Fruit fly (Drosophila melanogaster) whole organism, pupa: ENCODE results near the gene glec.

Source experiments
- CG10348 ChIP-seq: fragments of 200-800 bp; sonication (Bioruptor generic); IDR thresholded peaks from 2 replicates; pipeline ENCODE4 v1.3.6; 2022; ENCODE audit warnings: missing biosample characterization, missing genetic modification characterization
- CG12605 ChIP-seq: fragments of 200-800 bp; sonication (Bioruptor generic); IDR thresholded peaks from 2 replicates; pipeline ENCODE4 v1.3.6; 2022; ENCODE audit warnings: missing biosample characterization, missing genetic modification characterization
- CG13204 ChIP-seq: fragments of 200-800 bp; sonication (Bioruptor generic); optimal IDR thresholded peaks from 2 replicates; lab custom pipeline; 2018; ENCODE audit warnings: missing biosample characterization, mild to moderate bottlenecking, missing genetic modification characterization, moderate library complexity
- CG14655 ChIP-seq: fragments of 200-800 bp; sonication (Bioruptor generic); optimal IDR thresholded peaks from 3 replicates; lab custom pipeline; 2017; ENCODE audit warnings: mild to moderate bottlenecking, missing biosample characterization, missing genetic modification reagents, missing genetic modification characterization
- CG15710 ChIP-seq: fragments of 200-800 bp; sonication (Bioruptor generic); optimal IDR thresholded peaks from 2 replicates; lab custom pipeline; 2018; ENCODE audit warnings: missing biosample characterization, mild to moderate bottlenecking, missing genetic modification characterization, moderate library complexity
- CG17806 ChIP-seq: fragments of 200-800 bp; sonication (Bioruptor generic); optimal IDR thresholded peaks from 2 replicates; lab custom pipeline; 2018; ENCODE audit warnings: missing biosample characterization, mild to moderate bottlenecking, missing genetic modification characterization, moderate library complexity
- CG32121 ChIP-seq: fragments of 200-800 bp; sonication (Bioruptor generic); IDR thresholded peaks from 2 replicates; pipeline ENCODE4 v1.3.6; 2022; ENCODE audit warnings: missing biosample characterization, missing genetic modification characterization
- CG34367 ChIP-seq: fragments of 200-800 bp; sonication (Bioruptor generic); optimal IDR thresholded peaks from 2 replicates; lab custom pipeline; 2018; ENCODE audit warnings: missing biosample characterization, mild to moderate bottlenecking, missing genetic modification characterization
- CG4496 ChIP-seq: fragments of 200-800 bp; sonication (Bioruptor generic); IDR thresholded peaks from 3 replicates; pipeline ENCODE4 v1.3.6; 2022; ENCODE audit warnings: missing biosample characterization, missing genetic modification characterization
- CG8159 ChIP-seq: fragments of 200-800 bp; sonication (Bioruptor generic); optimal IDR thresholded peaks from 3 replicates; lab custom pipeline; 2018; ENCODE audit warnings: missing biosample characterization, mild to moderate bottlenecking, missing genetic modification characterization, moderate library complexity
- CG8301 ChIP-seq: fragments of 200-800 bp; sonication (Bioruptor generic); optimal IDR thresholded peaks from 2 replicates; lab custom pipeline; 2018; ENCODE audit warnings: missing biosample characterization, mild to moderate bottlenecking, missing genetic modification characterization
- CG9948 ChIP-seq: fragments of 200-800 bp; sonication (Bioruptor generic); optimal IDR thresholded peaks from 2 replicates; lab custom pipeline; 2018; ENCODE audit warnings: missing biosample characterization, mild to moderate bottlenecking, missing genetic modification characterization, moderate library complexity
- D1 ChIP-seq: fragments of 200-800 bp; sonication (Bioruptor generic); optimal IDR thresholded peaks from 2 replicates; lab custom pipeline; 2018; ENCODE audit warnings: missing biosample characterization, mild to moderate bottlenecking, missing genetic modification characterization, moderate library complexity
- EcR ChIP-seq: fragments of 200-800 bp; sonication (Bioruptor generic); optimal IDR thresholded peaks from 3 replicates; lab custom pipeline; 2019; ENCODE audit warnings: missing biosample characterization, missing genetic modification characterization, mild to moderate bottlenecking, moderate library complexity, missing genetic modification reagents
- Ets98B ChIP-seq: fragments of 200-800 bp; sonication (Bioruptor generic); IDR thresholded peaks from 2 replicates; pipeline ENCODE4 v1.3.6; 2022; ENCODE audit warnings: missing biosample characterization, missing genetic modification characterization
- Pif1A ChIP-seq: fragments of 200-800 bp; sonication (Bioruptor generic); optimal IDR thresholded peaks from 3 replicates; lab custom pipeline; 2016; ENCODE audit warnings: missing biosample characterization, missing genetic modification characterization
- Pif1B ChIP-seq: fragments of 200-800 bp; sonication (Bioruptor generic); optimal IDR thresholded peaks from 3 replicates; lab custom pipeline; 2016; ENCODE audit warnings: missing biosample characterization, missing genetic modification characterization
- Snoo ChIP-seq: fragments of 200-800 bp; sonication (Bioruptor generic); optimal IDR thresholded peaks from 3 replicates; lab custom pipeline; 2017; ENCODE audit warnings: missing biosample characterization, mild to moderate bottlenecking, missing genetic modification characterization, inconsistent platforms
- fd96Ca ChIP-seq: fragments of 200-800 bp; sonication (Bioruptor generic); IDR thresholded peaks from 3 replicates; pipeline ENCODE4 v1.3.6; 2022; ENCODE audit warnings: missing biosample characterization, missing genetic modification characterization
- gl ChIP-seq: fragments of 200-800 bp; sonication (Bioruptor generic); optimal IDR thresholded peaks from 2 replicates; lab custom pipeline; 2018; ENCODE audit warnings: missing biosample characterization, mild to moderate bottlenecking, missing genetic modification characterization
- rn ChIP-seq: fragments of 200-800 bp; sonication (Bioruptor generic); IDR thresholded peaks from 2 replicates; pipeline ENCODE4 v1.3.6; 2022; ENCODE audit warnings: missing biosample characterization, missing genetic modification characterization

Gene glec

DNA sequence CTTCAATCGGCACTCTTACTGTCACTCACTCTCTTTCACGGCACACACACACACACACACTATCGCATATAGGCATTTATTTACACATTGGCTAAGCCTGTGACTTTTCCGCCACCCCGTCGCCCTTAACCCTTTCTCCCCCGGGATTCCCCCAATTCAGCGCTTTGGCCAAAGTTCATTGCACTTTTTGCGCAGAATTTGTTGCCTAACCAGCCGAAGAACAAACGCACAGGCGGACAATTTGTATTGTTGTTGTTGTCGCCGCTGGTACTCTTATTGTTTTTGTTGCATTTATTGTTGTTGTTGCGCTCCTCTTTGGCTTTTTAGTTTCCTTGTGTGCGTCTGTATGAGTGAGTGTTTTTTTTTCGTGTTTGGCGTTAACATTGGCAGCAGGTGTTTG, 42.7 kb upstream of the glec start:
- peak; percentile 78 for TF ChIP-seq EcR (GFP tag; lab: Kevin White, UChicago)
- no peak for TF ChIP-seq Ets98B (GFP tag; lab: Robert Waterston, UW)

DNA sequence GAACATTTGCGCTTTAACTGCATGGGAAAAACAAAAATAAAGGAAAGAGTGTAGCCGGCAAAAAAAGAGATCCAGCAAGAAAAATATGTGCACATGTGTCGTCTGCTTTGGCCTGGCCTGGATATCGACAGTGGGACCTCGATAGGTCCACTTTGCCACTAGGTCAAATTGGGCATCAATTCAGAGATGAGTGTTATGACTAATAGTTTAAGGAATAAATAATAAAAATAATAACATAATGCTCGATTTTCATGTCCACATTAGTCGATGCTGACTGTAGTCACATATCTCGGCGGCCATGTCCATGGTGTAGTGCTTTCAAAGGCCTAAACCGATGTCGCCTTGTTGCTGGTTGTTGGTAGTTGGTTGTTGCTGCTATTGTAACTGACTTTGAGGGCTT, 41.5 kb upstream of the glec start:
- peak; percentile 94 for TF ChIP-seq gl (tag; lab: Kevin White, UChicago)
- peak; percentile 94 for TF ChIP-seq CG13204
- TF ChIP-seq Pif1A (GFP tag; lab: Kevin White, UChicago), result peak; percentile 97
- TF ChIP-seq Pif1B (GFP tag; lab: Kevin White, UChicago), result peak; percentile 96
- TF ChIP-seq Ets98B (GFP tag; lab: Robert Waterston, UW), result peak; percentile 97
- peak; percentile 88 for TF ChIP-seq CG32121 (GFP tag; lab: Robert Waterston, UW)
- TF ChIP-seq CG8301 (tag; lab: Kevin White, UChicago), result peak; percentile 96
- TF ChIP-seq CG17806, result peak; percentile 97
- peak; percentile 96 for TF ChIP-seq CG15710
- TF ChIP-seq rn (GFP tag; lab: Robert Waterston, UW), result peak; percentile 88
- peak; percentile 96 for TF ChIP-seq CG9948 (tag; lab: Kevin White, UChicago)
- peak; percentile 95 for TF ChIP-seq CG8159 (tag; lab: Kevin White, UChicago)
- peak; percentile 89 for TF ChIP-seq D1
- TF ChIP-seq CG12605 (GFP tag; lab: Robert Waterston, UW), result peak; percentile 96
- peak; percentile 83 for TF ChIP-seq Snoo (tag; lab: Kevin White, UChicago)
- peak; percentile 97 for TF ChIP-seq fd96Ca (GFP tag; lab: Robert Waterston, UW)
- peak; percentile 97 for TF ChIP-seq CG14655 (GFP tag; lab: Kevin White, UChicago)
- peak; percentile 95 for TF ChIP-seq CG34367 (tag; lab: Kevin White, UChicago)
- peak; percentile 47 for TF ChIP-seq EcR (GFP tag; lab: Kevin White, UChicago)
- peak; percentile 73 for TF ChIP-seq CG10348 (GFP tag; lab: Robert Waterston, UW)
- peak; percentile 98 for TF ChIP-seq CG4496 (GFP tag; lab: Robert Waterston, UW)

DNA sequence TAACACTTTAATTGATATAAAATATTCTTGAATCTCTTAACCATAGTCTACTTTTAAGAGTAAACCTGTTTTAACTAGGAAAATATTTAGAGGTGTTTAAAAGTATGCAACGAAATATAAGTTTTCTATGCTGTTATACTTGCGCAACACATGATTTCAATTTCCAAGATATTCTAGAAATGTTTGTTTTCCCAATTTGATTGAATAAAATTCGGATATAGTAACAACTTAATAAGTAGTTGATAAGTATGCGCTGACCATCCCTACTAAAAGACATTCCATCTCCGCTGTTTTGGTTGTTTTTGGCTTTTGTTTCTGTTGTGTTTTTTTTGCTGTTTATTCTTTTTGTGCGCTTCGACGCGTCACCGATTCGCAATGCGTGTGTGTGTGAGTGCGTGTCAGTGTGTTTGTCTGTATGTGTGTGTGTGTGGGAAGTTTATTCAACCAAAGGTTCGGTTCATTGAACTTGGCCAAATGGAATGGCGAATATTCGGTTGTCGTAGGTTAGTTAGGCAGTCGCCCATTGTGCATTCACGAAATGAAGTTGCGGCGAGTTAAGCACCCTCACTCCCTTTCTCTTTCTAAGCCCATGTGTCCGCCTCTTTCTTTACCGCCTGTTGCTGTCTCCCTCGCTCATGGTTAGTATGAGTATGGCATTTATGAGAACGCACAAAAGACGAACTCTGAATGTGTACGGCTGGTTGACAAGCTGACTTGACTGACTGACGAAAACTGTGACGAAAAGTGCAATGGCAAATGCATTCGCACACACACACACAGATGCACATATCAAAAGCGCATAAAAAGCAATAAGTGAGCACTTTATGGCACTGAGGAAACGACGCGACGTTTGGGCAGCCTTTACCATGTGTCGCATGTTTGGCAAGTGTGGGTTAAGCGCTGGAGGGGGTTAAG, 40.2 kb upstream of the glec start:
- TF ChIP-seq CG10348 (GFP tag; lab: Robert Waterston, UW), result no peak
- TF ChIP-seq Snoo (tag; lab: Kevin White, UChicago), result peak; percentile 3
- TF ChIP-seq CG14655 (GFP tag; lab: Kevin White, UChicago), result peak; percentile 72
- TF ChIP-seq CG4496 (GFP tag; lab: Robert Waterston, UW), result peak; percentile 41; the same call in 1 of the 3 replicates
- TF ChIP-seq Pif1A (GFP tag; lab: Kevin White, UChicago), result no peak
- no peak for TF ChIP-seq rn (GFP tag; lab: Robert Waterston, UW)
- peak; percentile 59 for TF ChIP-seq gl (tag; lab: Kevin White, UChicago)
- TF ChIP-seq CG34367 (tag; lab: Kevin White, UChicago), result peak; percentile 16
- TF ChIP-seq Ets98B (GFP tag; lab: Robert Waterston, UW), result 0 out of 2 replicates have a peak, but pooled peaks have one; percentile 13
- TF ChIP-seq Pif1B (GFP tag; lab: Kevin White, UChicago), result no peak
- TF ChIP-seq CG9948 (tag; lab: Kevin White, UChicago), result peak; percentile 27
- TF ChIP-seq CG12605 (GFP tag; lab: Robert Waterston, UW), result peak; percentile 70
- TF ChIP-seq fd96Ca (GFP tag; lab: Robert Waterston, UW), result 0 out of 3 replicates have a peak, but pooled peaks have one; percentile 9
- no peak for TF ChIP-seq D1
- TF ChIP-seq CG32121 (GFP tag; lab: Robert Waterston, UW), result no peak
- TF ChIP-seq EcR (GFP tag; lab: Kevin White, UChicago), result peak; percentile 85
- TF ChIP-seq CG13204, result no peak
- TF ChIP-seq CG8301 (tag; lab: Kevin White, UChicago), result peak; percentile 22
- peak; percentile 43 for TF ChIP-seq CG17806
- peak; percentile 56 for TF ChIP-seq CG8159 (tag; lab: Kevin White, UChicago)
- TF ChIP-seq CG15710, result peak; percentile 6

DNA sequence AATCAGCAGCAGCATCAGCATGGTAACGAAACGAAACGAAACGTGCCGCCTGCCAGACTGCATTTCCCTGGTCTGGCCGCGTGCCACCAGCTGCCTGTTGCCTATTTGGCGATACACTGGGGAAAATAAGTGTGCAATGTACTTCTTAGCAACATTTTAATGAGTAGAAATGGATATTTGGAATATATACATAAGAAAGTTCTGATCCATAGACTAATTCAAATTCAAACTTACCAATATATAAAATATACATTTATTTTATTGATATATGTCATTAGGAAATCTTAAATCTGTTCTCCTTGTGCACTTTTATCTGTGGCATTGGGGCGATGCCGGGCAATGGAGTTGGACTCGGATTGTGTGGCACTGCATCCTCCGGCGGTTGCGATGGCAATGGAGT, 37.9 kb upstream of the glec start:
- TF ChIP-seq CG17806 (peak; percentile 85), rn (GFP tag; lab: Robert Waterston, UW) (peak; percentile 78), fd96Ca (GFP tag; lab: Robert Waterston, UW) (peak; percentile 68; the same call in 2 of the 3 replicates), CG9948 (tag; lab: Kevin White, UChicago) (peak; percentile 87), gl (tag; lab: Kevin White, UChicago) (peak; percentile 62), CG14655 (GFP tag; lab: Kevin White, UChicago) (peak; percentile 93), D1 (peak; percentile 80), CG10348 (GFP tag; lab: Robert Waterston, UW) (0 out of 2 replicates have a peak, but pooled peaks have one; percentile 29), CG13204 (peak; percentile 59), Pif1A (GFP tag; lab: Kevin White, UChicago) (peak; percentile 81), CG4496 (GFP tag; lab: Robert Waterston, UW) (peak; percentile 90), CG15710 (peak; percentile 80), CG12605 (GFP tag; lab: Robert Waterston, UW) (peak; percentile 84), CG8301 (tag; lab: Kevin White, UChicago) (peak; percentile 92), Pif1B (GFP tag; lab: Kevin White, UChicago) (peak; percentile 72), CG34367 (tag; lab: Kevin White, UChicago) (peak; percentile 78), CG32121 (GFP tag; lab: Robert Waterston, UW) (peak; percentile 86), Snoo (tag; lab: Kevin White, UChicago) (peak; percentile 32), Ets98B (GFP tag; lab: Robert Waterston, UW) (peak; percentile 85), CG8159 (tag; lab: Kevin White, UChicago) (peak; percentile 85), EcR (GFP tag; lab: Kevin White, UChicago) (peak; percentile 42)
